Fruit fly (Drosophila melanogaster): ENCODE results near the gene Rox8.

Rox8 gene

dm6 chr3R:24014600-24014999 is 33.5 kb downstream of the Rox8 start:
- TF ChIP-seq CG8478 (optimal IDR thresholded peaks at IDR 0.05) (no peak), pan (optimal IDR thresholded peaks at IDR 0.05) (no peak), usp (GFP tag; optimal IDR thresholded peaks at IDR 0.05) (no peak), Dll (optimal IDR thresholded peaks at IDR 0.05) (no peak), EcR (GFP tag; optimal IDR thresholded peaks at IDR 0.05) (no peak), psq (optimal IDR thresholded peaks at IDR 0.05) (no peak)

- no peak for TF ChIP-seq pan (optimal IDR thresholded peaks at IDR 0.05)
- no peak for TF ChIP-seq psq (optimal IDR thresholded peaks at IDR 0.05)
- TF ChIP-seq Dll (optimal IDR thresholded peaks at IDR 0.05) = no peak
Observed at dm6 chr3R:24012038-24012693, 35.9 kb downstream of the Rox8 start.

dm6 chr3R:24010637-24011214 is 37.3 kb downstream of the Rox8 start:
- TF ChIP-seq usp (GFP tag; optimal IDR thresholded peaks at IDR 0.05) = no peak
- TF ChIP-seq Dll (optimal IDR thresholded peaks at IDR 0.05) = no peak
- TF ChIP-seq CG8478 (optimal IDR thresholded peaks at IDR 0.05) = no peak
- TF ChIP-seq pan (optimal IDR thresholded peaks at IDR 0.05) = no peak
- no peak for TF ChIP-seq EcR (GFP tag; optimal IDR thresholded peaks at IDR 0.05)
- TF ChIP-seq psq (optimal IDR thresholded peaks at IDR 0.05) = no peak

- TF ChIP-seq usp (GFP tag; optimal IDR thresholded peaks at IDR 0.05) (no peak), EcR (GFP tag; optimal IDR thresholded peaks at IDR 0.05) (no peak), CG8478 (optimal IDR thresholded peaks at IDR 0.05) (no peak), pan (optimal IDR thresholded peaks at IDR 0.05) (no peak), psq (optimal IDR thresholded peaks at IDR 0.05) (no peak), Dll (optimal IDR thresholded peaks at IDR 0.05) (no peak)
Observed at dm6 chr3R:24008887-24009286, 39.2 kb downstream of the Rox8 start.

- TF ChIP-seq pan (optimal IDR thresholded peaks at IDR 0.05) = no peak
Observed at dm6 chr3R:24007775-24008506, 40.1 kb downstream of the Rox8 start.

- no peak for TF ChIP-seq Dll (optimal IDR thresholded peaks at IDR 0.05)
- TF ChIP-seq pan (optimal IDR thresholded peaks at IDR 0.05) = no peak
- no peak for TF ChIP-seq EcR (GFP tag; optimal IDR thresholded peaks at IDR 0.05)
- TF ChIP-seq CG8478 (optimal IDR thresholded peaks at IDR 0.05) = no peak
Observed at dm6 chr3R:24006449-24007159, 41.5 kb downstream of the Rox8 start.

dm6 chr3R:24003948-24004347 is 44.1 kb downstream of the Rox8 start:
- TF ChIP-seq CG8478 (optimal IDR thresholded peaks at IDR 0.05) = no peak
- TF ChIP-seq Dll (optimal IDR thresholded peaks at IDR 0.05) = no peak
- no peak for TF ChIP-seq usp (GFP tag; optimal IDR thresholded peaks at IDR 0.05)
- no peak for TF ChIP-seq pan (optimal IDR thresholded peaks at IDR 0.05)
- no peak for TF ChIP-seq psq (optimal IDR thresholded peaks at IDR 0.05)
- no peak for TF ChIP-seq EcR (GFP tag; optimal IDR thresholded peaks at IDR 0.05)

- TF ChIP-seq CG8478 (optimal IDR thresholded peaks at IDR 0.05) (no peak), psq (optimal IDR thresholded peaks at IDR 0.05) (no peak), Dll (optimal IDR thresholded peaks at IDR 0.05) (no peak), pan (optimal IDR thresholded peaks at IDR 0.05) (no peak), EcR (GFP tag; optimal IDR thresholded peaks at IDR 0.05) (no peak), usp (GFP tag; optimal IDR thresholded peaks at IDR 0.05) (no peak)
Observed at dm6 chr3R:24001150-24001549, 46.9 kb downstream of the Rox8 start.

- TF ChIP-seq psq (optimal IDR thresholded peaks at IDR 0.05) (no peak), EcR (GFP tag; optimal IDR thresholded peaks at IDR 0.05) (no peak), CG8478 (optimal IDR thresholded peaks at IDR 0.05) (no peak), usp (GFP tag; optimal IDR thresholded peaks at IDR 0.05) (no peak), pan (optimal IDR thresholded peaks at IDR 0.05) (no peak), Dll (optimal IDR thresholded peaks at IDR 0.05) (no peak)
Observed at dm6 chr3R:23996224-23996623, 51.8 kb downstream of the Rox8 start, which contains the start of gene LSm3. LSm3 (plus strand) TSS chr3R:23996262.

- no peak for TF ChIP-seq CG8478 (optimal IDR thresholded peaks at IDR 0.05)
- no peak for TF ChIP-seq pan (optimal IDR thresholded peaks at IDR 0.05)
- no peak for TF ChIP-seq usp (GFP tag; optimal IDR thresholded peaks at IDR 0.05)
- no peak for TF ChIP-seq EcR (GFP tag; optimal IDR thresholded peaks at IDR 0.05)
- no peak for TF ChIP-seq Dll (optimal IDR thresholded peaks at IDR 0.05)
- no peak for TF ChIP-seq psq (optimal IDR thresholded peaks at IDR 0.05)
Observed at dm6 chr3R:23995460-23995859, 52.6 kb downstream of the Rox8 start, which contains the start of gene CG33108. CG33108 (plus strand) TSS chr3R:23995659.

- TF ChIP-seq EcR (GFP tag; optimal IDR thresholded peaks at IDR 0.05) (no peak), CG8478 (optimal IDR thresholded peaks at IDR 0.05) (no peak), pan (optimal IDR thresholded peaks at IDR 0.05) (no peak), Dll (optimal IDR thresholded peaks at IDR 0.05) (no peak), psq (optimal IDR thresholded peaks at IDR 0.05) (no peak), usp (GFP tag; optimal IDR thresholded peaks at IDR 0.05) (no peak)
Observed at dm6 chr3R:23994578-23994977, 53.5 kb downstream of the Rox8 start.
